Fruit fly (Drosophila melanogaster): ENCODE results near the gene Dup99B.
A peak's percentile ranks its signal among the peaks of the same experiment; 100 is the strongest.

dm6 chr3R:29763804-29764203 lies 48.6 kb upstream of the Dup99B start:
- TF ChIP-seq CG8159 (tag; optimal IDR thresholded peaks at IDR 0.05) (peak; percentile 43), CG4496 (GFP tag; IDR thresholded peaks at IDR 0.05) (no peak), Pif1A (GFP tag; optimal IDR thresholded peaks at IDR 0.05) (no peak), CG17806 (tag; optimal IDR thresholded peaks at IDR 0.05) (peak; percentile 22), EcR (GFP tag; optimal IDR thresholded peaks at IDR 0.05) (no peak), CG13204 (GFP tag; optimal IDR thresholded peaks at IDR 0.05) (no peak), CG9948 (tag; optimal IDR thresholded peaks at IDR 0.05) (no peak), D1 (tag; optimal IDR thresholded peaks at IDR 0.05) (no peak), CG8301 (tag; optimal IDR thresholded peaks at IDR 0.05) (no peak), rn (GFP tag; IDR thresholded peaks at IDR 0.05) (no peak)
